Worm (Caenorhabditis elegans) whole organism, L3 larva: Measurements from ENCODE around the gene dgtr-1.

Experiments used
- R02D3.7 ChIP-seq: fragments of 150-350 bp; optimal IDR thresholded peaks from 2 replicates; lab custom pipeline; 2014; ENCODE audit warnings: missing biosample characterization, missing genetic modification characterization
- ZK546.5 ChIP-seq: sonication (generic microtip); optimal IDR thresholded peaks from 2 replicates; lab custom pipeline; 2017; ENCODE audit warnings: missing biosample characterization, missing genetic modification characterization
- aly-2 ChIP-seq: fragments of 150-350 bp; optimal IDR thresholded peaks from 2 replicates; lab custom pipeline; 2014; ENCODE audit warnings: missing biosample characterization, missing genetic modification characterization
- ama-1 ChIP-seq: fragments of 150-350 bp; optimal IDR thresholded peaks from 2 replicates; lab custom pipeline; 2018
- ceh-16 ChIP-seq: sonication (generic microtip); optimal IDR thresholded peaks from 2 replicates; lab custom pipeline; 2017; ENCODE audit warnings: missing biosample characterization, missing genetic modification characterization
- ceh-28 ChIP-seq: fragments of 150-350 bp; optimal IDR thresholded peaks from 2 replicates; lab custom pipeline; 2014; ENCODE audit warnings: missing biosample characterization, missing genetic modification reagents, missing genetic modification characterization
- ceh-82 ChIP-seq: fragments of 150-350 bp; optimal IDR thresholded peaks from 2 replicates; lab custom pipeline; 2014; ENCODE audit warnings: missing biosample characterization, missing genetic modification characterization
- ceh-9 ChIP-seq: sonication (generic microtip); optimal IDR thresholded peaks from 2 replicates; lab custom pipeline; 2018; ENCODE audit warnings: missing biosample characterization, missing genetic modification characterization
- daf-12 ChIP-seq: fragments of 150-350 bp; optimal IDR thresholded peaks from 2 replicates; lab custom pipeline; 2014; ENCODE audit warnings: missing biosample characterization, missing genetic modification reagents, missing genetic modification characterization
- egl-27 ChIP-seq: sonication (generic microtip); optimal IDR thresholded peaks from 4 replicates; lab custom pipeline; 2017; ENCODE audit warnings: missing biosample characterization, missing genetic modification reagents, missing genetic modification characterization
- egl-5 ChIP-seq: fragments of 150-350 bp; optimal IDR thresholded peaks from 2 replicates; lab custom pipeline; 2017; ENCODE audit warnings: missing biosample characterization, missing genetic modification reagents, missing genetic modification characterization, inconsistent platforms
- elt-1 ChIP-seq: fragments of 150-350 bp; optimal IDR thresholded peaks from 2 replicates; lab custom pipeline; 2014; ENCODE audit warnings: missing biosample characterization, missing genetic modification characterization
- elt-2 ChIP-seq: sonication (generic microtip); optimal IDR thresholded peaks from 2 replicates; lab custom pipeline; 2016; ENCODE audit warnings: missing genetic modification reagents, mild to moderate bottlenecking, missing genetic modification characterization, missing compliant biosample characterization
- elt-3 ChIP-seq, 3 experiments: fragments of 150-350 bp in 1 of 3; sonication (generic microtip) in 2 of 3; optimal IDR thresholded peaks; 2 replicates in 2 of 3; 4 replicates in 1 of 3; lab custom pipeline; 2014 to 2017; ENCODE audit warnings: missing biosample characterization in 3 of 3, missing genetic modification characterization in 3 of 3
- eor-1 ChIP-seq, 2 experiments: fragments of 150-350 bp; optimal IDR thresholded peaks; 2 replicates each; lab custom pipeline; 2014 to 2018; ENCODE audit warnings: missing biosample characterization in 2 of 2, missing genetic modification characterization in 2 of 2
- fkh-10 ChIP-seq: sonication (generic microtip); optimal IDR thresholded peaks from 2 replicates; lab custom pipeline; 2017; ENCODE audit warnings: missing biosample characterization, missing genetic modification reagents, missing genetic modification characterization
- fkh-2 ChIP-seq: fragments of 150-350 bp; optimal IDR thresholded peaks from 2 replicates; lab custom pipeline; 2014; ENCODE audit warnings: missing biosample characterization, missing genetic modification reagents, missing genetic modification characterization
- fos-1 ChIP-seq: fragments of 150-350 bp; optimal IDR thresholded peaks from 2 replicates; lab custom pipeline; 2014; ENCODE audit warnings: missing biosample characterization, missing genetic modification characterization
- hmg-11 ChIP-seq: sonication (generic microtip); optimal IDR thresholded peaks from 2 replicates; lab custom pipeline; 2016; ENCODE audit warnings: missing genetic modification characterization, missing compliant biosample characterization
- jun-1 ChIP-seq: fragments of 150-350 bp; optimal IDR thresholded peaks from 2 replicates; lab custom pipeline; 2014; ENCODE audit warnings: missing biosample characterization, missing genetic modification reagents, missing genetic modification characterization
- lin-15B ChIP-seq: fragments of 150-350 bp; optimal IDR thresholded peaks from 2 replicates; lab custom pipeline; 2014; ENCODE audit warnings: missing biosample characterization, missing genetic modification characterization
- lin-39 ChIP-seq: fragments of 150-350 bp; optimal IDR thresholded peaks from 2 replicates; lab custom pipeline; 2018; ENCODE audit warnings: missing biosample characterization, missing genetic modification reagents, missing genetic modification characterization
- lsy-12 ChIP-seq: sonication (generic microtip); optimal IDR thresholded peaks from 2 replicates; lab custom pipeline; 2016; ENCODE audit warnings: mild to moderate bottlenecking, missing genetic modification characterization, missing compliant biosample characterization
- mdl-1 ChIP-seq: fragments of 150-350 bp; optimal IDR thresholded peaks from 2 replicates; lab custom pipeline; 2014; ENCODE audit warnings: missing biosample characterization, missing genetic modification characterization
- nfya-1 ChIP-seq: sonication (generic microtip); optimal IDR thresholded peaks from 2 replicates; lab custom pipeline; 2017; ENCODE audit warnings: missing genetic modification characterization, mild to moderate bottlenecking, missing compliant biosample characterization, antibody characterized with exemption, moderate library complexity; ENCODE audit not compliant: insufficient read depth
- nhr-11 ChIP-seq: fragments of 150-350 bp; optimal IDR thresholded peaks from 2 replicates; lab custom pipeline; 2014; ENCODE audit warnings: missing biosample characterization, missing genetic modification characterization
- nhr-12 ChIP-seq: fragments of 150-350 bp; optimal IDR thresholded peaks from 2 replicates; lab custom pipeline; 2014; ENCODE audit warnings: missing biosample characterization, missing genetic modification characterization
- nhr-23 ChIP-seq: fragments of 150-350 bp; optimal IDR thresholded peaks from 2 replicates; lab custom pipeline; 2014; ENCODE audit warnings: missing biosample characterization, missing genetic modification reagents, missing genetic modification characterization
- nhr-237 ChIP-seq: fragments of 150-350 bp; optimal IDR thresholded peaks from 2 replicates; lab custom pipeline; 2014; ENCODE audit warnings: missing biosample characterization, missing genetic modification characterization
- nhr-25 ChIP-seq: sonication (generic microtip); optimal IDR thresholded peaks from 2 replicates; lab custom pipeline; 2017; ENCODE audit warnings: missing biosample characterization, missing genetic modification characterization
- nhr-28 ChIP-seq: fragments of 150-350 bp; optimal IDR thresholded peaks from 2 replicates; lab custom pipeline; 2014; ENCODE audit warnings: missing biosample characterization, missing genetic modification characterization
- nhr-43 ChIP-seq: sonication (generic microtip); optimal IDR thresholded peaks from 2 replicates; lab custom pipeline; 2016; ENCODE audit warnings: mild to moderate bottlenecking, missing genetic modification characterization, missing compliant biosample characterization; ENCODE audit not compliant: poor library complexity, severe bottlenecking
- nhr-67 ChIP-seq: fragments of 150-350 bp; optimal IDR thresholded peaks from 2 replicates; lab custom pipeline; 2014; ENCODE audit warnings: missing biosample characterization, missing genetic modification characterization
- nhr-76 ChIP-seq: fragments of 150-350 bp; sonication (generic microtip); optimal IDR thresholded peaks from 5 replicates; lab custom pipeline; 2014; ENCODE audit warnings: missing biosample characterization, missing genetic modification characterization
- pha-4 ChIP-seq: fragments of 150-350 bp; optimal IDR thresholded peaks from 2 replicates; lab custom pipeline; 2014; ENCODE audit warnings: missing biosample characterization, missing genetic modification reagents, missing genetic modification characterization
- pqm-1 ChIP-seq: fragments of 150-350 bp; optimal IDR thresholded peaks from 2 replicates; lab custom pipeline; 2017; ENCODE audit warnings: missing biosample characterization, missing genetic modification characterization, inconsistent platforms
- sea-2 ChIP-seq: fragments of 150-350 bp; sonication (generic microtip); optimal IDR thresholded peaks from 4 replicates; lab custom pipeline; 2014; ENCODE audit warnings: missing biosample characterization, missing genetic modification reagents, missing genetic modification characterization
- skn-1 ChIP-seq: fragments of 150-350 bp; optimal IDR thresholded peaks from 2 replicates; lab custom pipeline; 2014; ENCODE audit warnings: missing biosample characterization, missing genetic modification characterization
- snpc-4 ChIP-seq: fragments of 150-350 bp; optimal IDR thresholded peaks from 2 replicates; lab custom pipeline; 2014; ENCODE audit warnings: missing biosample characterization, missing genetic modification characterization
- tbx-2 ChIP-seq: sonication (generic microtip); optimal IDR thresholded peaks from 2 replicates; lab custom pipeline; 2016; ENCODE audit warnings: mild to moderate bottlenecking, missing genetic modification characterization, missing compliant biosample characterization
- unc-39 ChIP-seq: sonication (generic microtip); optimal IDR thresholded peaks from 4 replicates; lab custom pipeline; 2017; ENCODE audit warnings: missing biosample characterization, missing genetic modification characterization
- unc-62 ChIP-seq: fragments of 150-350 bp; sonication (generic microtip); optimal IDR thresholded peaks from 4 replicates; lab custom pipeline; 2014; ENCODE audit warnings: missing biosample characterization, missing genetic modification reagents, missing genetic modification characterization
- zag-1 ChIP-seq: fragments of 150-350 bp; optimal IDR thresholded peaks from 2 replicates; lab custom pipeline; 2014; ENCODE audit warnings: missing biosample characterization, missing genetic modification characterization
- ztf-11 ChIP-seq: fragments of 150-350 bp; optimal IDR thresholded peaks from 2 replicates; lab custom pipeline; 2014; ENCODE audit warnings: missing biosample characterization, missing genetic modification characterization
- ztf-4 ChIP-seq: fragments of 150-350 bp; optimal IDR thresholded peaks from 2 replicates; lab custom pipeline; 2014; ENCODE audit warnings: missing biosample characterization, missing genetic modification characterization

The dgtr-1 gene

ce11 chrV:6513356-6513755 lies 16.4 kb downstream of the dgtr-1 start:
- TF ChIP-seq mdl-1 (tag; lab: Kevin White, UChicago) (no peak), nhr-11 (tag; lab: Kevin White, UChicago) (no peak), lin-15B (tag; lab: Kevin White, UChicago) (no peak), daf-12 (tag; lab: Kevin White, UChicago) (no peak), zag-1 (tag; lab: Kevin White, UChicago) (no peak), tbx-2 (tag; lab: Kevin White, UChicago) (no peak), hmg-11 (no peak), ceh-28 (tag; lab: Kevin White, UChicago) (no peak), ama-1 (lab: Kevin White, UChicago) (no peak), nhr-76 (tag; lab: Kevin White, UChicago) (no peak), nhr-23 (tag; lab: Kevin White, UChicago) (peak; percentile 1), nhr-43 (tag; lab: Kevin White, UChicago) (peak; percentile 28), nhr-25 (tag; lab: Kevin White, UChicago) (peak; percentile 68), aly-2 (tag; lab: Kevin White, UChicago) (no peak), ceh-9 (tag; lab: Kevin White, UChicago) (no peak), ceh-82 (tag; lab: Kevin White, UChicago) (no peak)

ce11 chrV:6513786-6514430 lies 17.0 kb downstream of the dgtr-1 start:
- peak; percentile 92 for TF ChIP-seq nhr-23 (tag; lab: Kevin White, UChicago)
- TF ChIP-seq ceh-82 (tag; lab: Kevin White, UChicago) = no peak
- TF ChIP-seq nhr-237 (tag; lab: Kevin White, UChicago) = no peak
- no peak for TF ChIP-seq nhr-11 (tag; lab: Kevin White, UChicago)
- no peak for TF ChIP-seq ztf-11 (tag; lab: Kevin White, UChicago)
- TF ChIP-seq ceh-28 (tag; lab: Kevin White, UChicago) = peak; percentile 46
- peak; percentile 18 for TF ChIP-seq nhr-43 (tag; lab: Kevin White, UChicago)
- no peak for TF ChIP-seq unc-39 (tag; lab: Kevin White, UChicago)
- TF ChIP-seq, all 47 proteins: peak for 3

- TF ChIP-seq unc-62 = no peak
- TF ChIP-seq nhr-11 (tag; lab: Kevin White, UChicago) = no peak
- no peak for TF ChIP-seq unc-39 (tag; lab: Kevin White, UChicago)
- peak; percentile 99 for TF ChIP-seq ama-1 (lab: Kevin White, UChicago)
- no peak for TF ChIP-seq ceh-16 (tag; lab: Kevin White, UChicago)
- TF ChIP-seq egl-27 (tag; lab: Kevin White, UChicago) = no peak
- no peak for TF ChIP-seq ztf-4 (tag; lab: Kevin White, UChicago)
- no peak for TF ChIP-seq ZK546.5 (tag; lab: Kevin White, UChicago)
- TF ChIP-seq elt-3 (tag; optimal IDR thresholded peaks at IDR 0.05; lab: Kevin White, UChicago) = peak in 1 of 3 experiments; percentile 85
- peak; percentile 46 for TF ChIP-seq lsy-12
- no peak for TF ChIP-seq pqm-1
- no peak for TF ChIP-seq fos-1 (tag; lab: Kevin White, UChicago)
- peak; percentile 10 for TF ChIP-seq ceh-28 (tag; lab: Kevin White, UChicago)
- TF ChIP-seq snpc-4 (tag; lab: Kevin White, UChicago) = no peak
- no peak for TF ChIP-seq jun-1 (tag; lab: Kevin White, UChicago)
- TF ChIP-seq pha-4 = no peak
- peak; percentile 29 for TF ChIP-seq elt-2 (tag; lab: Kevin White, UChicago)
- no peak for TF ChIP-seq daf-12 (tag; lab: Kevin White, UChicago)
- no peak for TF ChIP-seq zag-1 (tag; lab: Kevin White, UChicago)
- no peak for TF ChIP-seq aly-2 (tag; lab: Kevin White, UChicago)
- TF ChIP-seq nhr-43 (tag; lab: Kevin White, UChicago) = peak; percentile 85
- TF ChIP-seq fkh-2 (tag; lab: Kevin White, UChicago) = no peak
- no peak for TF ChIP-seq ceh-9 (tag; lab: Kevin White, UChicago)
- TF ChIP-seq hmg-11 = no peak
- TF ChIP-seq eor-1 (tag; optimal IDR thresholded peaks at IDR 0.05; lab: Kevin White, UChicago) = no peak
- TF ChIP-seq nhr-76 (tag; lab: Kevin White, UChicago) = no peak
- no peak for TF ChIP-seq sea-2 (GFP tag; lab: Kevin White, UChicago)
- TF ChIP-seq lin-15B (tag; lab: Kevin White, UChicago) = no peak
- TF ChIP-seq nhr-23 (tag; lab: Kevin White, UChicago) = peak; percentile 66
- TF ChIP-seq nhr-12 (tag; lab: Kevin White, UChicago) = no peak
- TF ChIP-seq skn-1 (tag; lab: Kevin White, UChicago) = no peak
- TF ChIP-seq fkh-10 (GFP tag; lab: Kevin White, UChicago) = no peak
- TF ChIP-seq nhr-67 (tag; lab: Kevin White, UChicago) = no peak
- TF ChIP-seq lin-39 = peak; percentile 24
- peak; percentile 43 for TF ChIP-seq tbx-2 (tag; lab: Kevin White, UChicago)
- peak; percentile 14 for TF ChIP-seq nfya-1 (tag; lab: Kevin White, UChicago)
- TF ChIP-seq R02D3.7 (tag; lab: Kevin White, UChicago) = no peak
- TF ChIP-seq ztf-11 (tag; lab: Kevin White, UChicago) = no peak
- TF ChIP-seq nhr-25 (tag; lab: Kevin White, UChicago) = peak; percentile 66
- TF ChIP-seq egl-5 = peak; percentile 52
- no peak for TF ChIP-seq nhr-28 (tag; lab: Kevin White, UChicago)
- TF ChIP-seq ceh-82 (tag; lab: Kevin White, UChicago) = no peak
- no peak for TF ChIP-seq elt-1 (tag; lab: Kevin White, UChicago)
These were observed 18.0 kb downstream of the dgtr-1 start, which contains the start of gene dpy-11 for ce11 chrV:6514887-6515324. Gene dpy-11, minus strand, starts transcription at chrV:6515240.
